Fruit fly (Drosophila melanogaster): ENCODE results near the gene CG12278.

- TF ChIP-seq rgr (GFP tag; optimal IDR thresholded peaks at IDR 0.05) (no peak), usp (GFP tag; optimal IDR thresholded peaks at IDR 0.05) (no peak), psq (GFP tag; optimal IDR thresholded peaks at IDR 0.05) (no peak), Dfd (GFP tag; optimal IDR thresholded peaks at IDR 0.05) (no peak), CG32264 (GFP tag; optimal IDR thresholded peaks at IDR 0.05) (no peak), CrebA (GFP tag; optimal IDR thresholded peaks at IDR 0.05; ENCODE audit: borderline replicate concordance) (no peak)
Observed at dm6 chr3R:21057519-21057918, 13.7 kb downstream of the CG12278 start.
